Fruit fly (Drosophila melanogaster) whole organism, embryonic: Measurements from ENCODE around the gene CG6739.

Experiments
- CG10267 ChIP-seq: fragments of 200-800 bp; sonication (Bioruptor generic); optimal IDR thresholded peaks from 2 replicates; lab custom pipeline; 2018; ENCODE audit warnings: missing biosample characterization, mild to moderate bottlenecking, missing genetic modification characterization, moderate library complexity
- CG10321 ChIP-seq: fragments of 200-800 bp; sonication (Bioruptor generic); IDR thresholded peaks from 2 replicates; pipeline ENCODE4 v1.3.6; 2022; ENCODE audit warnings: missing biosample characterization, missing genetic modification characterization
- jumu ChIP-seq: fragments of 200-800 bp; sonication (Bioruptor generic); optimal IDR thresholded peaks from 3 replicates; lab custom pipeline; 2016; ENCODE audit warnings: missing biosample characterization, missing genetic modification characterization
- tna ChIP-seq: fragments of 200-800 bp; sonication (Bioruptor generic); IDR thresholded peaks from 2 replicates; pipeline ENCODE4 v1.3.6; 2022; ENCODE audit warnings: missing biosample characterization, missing genetic modification characterization; ENCODE audit not compliant: partially characterized antibody

- no peak for TF ChIP-seq CG10321 (GFP tag; lab: Robert Waterston, UW)
- no peak for TF ChIP-seq jumu (GFP tag; lab: Kevin White, UChicago)
- no peak for TF ChIP-seq CG10267 (tag; lab: Kevin White, UChicago)
- no peak for TF ChIP-seq tna (GFP tag; lab: Robert Waterston, UW)
Observed at dm6 chr2L:7619234-7619633, 11.0 kb downstream of the CG6739 start.
